Worm (Caenorhabditis elegans): Measurements from ENCODE around the gene fbxb-105.

fbxb-105 gene

DNA sequence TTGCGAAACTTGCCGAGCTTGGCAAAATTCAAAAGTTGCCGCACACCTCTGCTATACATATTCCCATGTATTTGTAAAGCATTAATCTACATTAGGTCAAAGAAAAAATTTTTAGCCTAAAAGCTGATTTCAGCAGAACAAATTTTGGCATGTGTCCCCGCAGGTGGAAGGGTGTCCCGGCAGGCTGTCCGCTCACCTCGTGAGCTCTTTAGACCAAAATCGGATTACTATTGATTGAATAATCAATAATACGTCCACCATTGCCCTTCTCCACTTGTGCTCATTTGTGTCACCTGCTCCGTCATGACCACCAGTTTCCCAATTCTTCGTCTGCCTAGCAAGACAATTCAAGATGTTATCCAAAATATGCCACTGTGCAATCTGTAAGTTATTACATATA, 12.2 kb downstream of the fbxb-105 start, which contains the start of gene fbxb-107:
TSS of gene fbxb-107 (plus strand) at position 297 of the 400 bp plus-strand sequence.
- TF ChIP-seq ZK337.2 (GFP tag; IDR thresholded peaks at IDR 0.05) (no peak), fos-1 (tag; optimal IDR thresholded peaks at IDR 0.05) (no peak), ceh-44 (GFP tag; IDR thresholded peaks at IDR 0.05) (no peak), ztf-7 (tag; optimal IDR thresholded peaks at IDR 0.05) (no peak), nhr-77 (tag; optimal IDR thresholded peaks at IDR 0.05) (no peak), attf-4 (tag; optimal IDR thresholded peaks at IDR 0.05) (no peak), F37D6.2 (tag; optimal IDR thresholded peaks at IDR 0.05) (no peak), tag-97 (GFP tag; IDR thresholded peaks at IDR 0.05) (no peak), nhr-28 (tag; optimal IDR thresholded peaks at IDR 0.05) (no peak), nhr-42 (GFP tag; IDR thresholded peaks at IDR 0.05) (no peak)

DNA sequence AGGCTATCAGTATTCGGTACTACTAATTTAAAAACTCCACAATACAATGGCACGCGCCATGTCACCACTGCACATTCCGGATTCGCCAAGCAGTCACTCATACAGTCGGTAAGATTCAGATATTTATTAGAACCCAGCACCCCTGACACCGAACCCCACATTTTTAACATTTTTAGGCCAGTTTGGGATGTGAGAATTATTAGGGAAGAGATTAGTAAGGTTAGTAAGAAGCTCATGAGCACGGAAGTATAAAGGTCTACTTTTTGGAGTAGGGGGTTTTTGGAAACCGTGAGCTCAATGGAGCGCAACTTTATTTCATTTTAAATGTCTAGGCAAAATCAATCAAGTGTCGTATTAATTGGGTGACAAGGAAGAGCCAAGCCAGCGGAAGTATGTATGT, 12.7 kb downstream of the fbxb-105 start, which contains the start of gene F29A7.8:
TSS of gene F29A7.8 (minus strand) at position 101 of the 400 bp plus-strand sequence.
- TF ChIP-seq sdz-12 (GFP tag; optimal IDR thresholded peaks at IDR 0.05) (no peak), zfp-2 (tag; optimal IDR thresholded peaks at IDR 0.05) (no peak), aha-1 (tag) (peak; percentile 12), nhr-76 (tag; optimal IDR thresholded peaks at IDR 0.05) (no peak)

- TF ChIP-seq duxl-1 (tag; optimal IDR thresholded peaks at IDR 0.05; ENCODE audit: poor library complexity): no peak
- TF ChIP-seq ZK337.2 (GFP tag; IDR thresholded peaks at IDR 0.05): no peak
- TF ChIP-seq aha-1 (tag): peak; percentile 53
- TF ChIP-seq unc-62 (GFP tag; optimal IDR thresholded peaks at IDR 0.05 in 1 of 2): peak in 1 of 2 experiments; percentile 94
- no peak for TF ChIP-seq unc-62 (tag; optimal IDR thresholded peaks at IDR 0.05)
These were observed 14.3 kb downstream of the fbxb-105 start for ce11 chrII:2756351-2756750.

DNA sequence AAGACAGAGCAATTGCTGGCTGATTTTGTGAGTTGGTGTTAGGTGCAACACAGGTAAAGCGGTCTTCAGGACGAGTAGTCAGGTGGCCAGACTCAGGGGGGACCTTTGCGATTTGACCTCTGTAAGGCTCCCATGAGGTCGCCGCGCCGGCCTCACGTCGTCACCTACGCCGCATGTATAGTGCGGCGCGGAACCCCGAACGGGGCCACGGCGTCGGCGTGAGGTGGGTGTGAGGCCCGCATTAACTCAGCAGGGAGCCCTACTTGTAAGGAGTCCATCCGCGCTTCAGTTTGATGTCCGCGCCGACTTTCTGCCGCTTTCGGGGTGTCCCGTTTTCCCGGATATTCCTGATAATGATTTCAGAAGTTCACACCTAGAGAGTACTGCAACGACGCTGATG, 16.1 kb downstream of the fbxb-105 start:
- TF ChIP-seq dve-1 (tag; optimal IDR thresholded peaks at IDR 0.05; ENCODE audit: insufficient read depth) (no peak), lsy-2 (tag; optimal IDR thresholded peaks at IDR 0.05) (no peak), mes-2 (tag; optimal IDR thresholded peaks at IDR 0.05; ENCODE audit: poor library complexity, severe bottlenecking) (no peak), nhr-111 (GFP tag; optimal IDR thresholded peaks at IDR 0.05) (no peak), F10B5.3 (tag; optimal IDR thresholded peaks at IDR 0.05) (no peak), ztf-11 (tag; optimal IDR thresholded peaks at IDR 0.05) (no peak), set-16 (GFP tag; IDR thresholded peaks at IDR 0.05) (peak; percentile 91), ztf-7 (tag; optimal IDR thresholded peaks at IDR 0.05) (no peak)

- TF ChIP-seq pha-4 (GFP tag; IDR thresholded peaks at IDR 0.05): no peak
- TF ChIP-seq pha-4 (tag; optimal IDR thresholded peaks at IDR 0.05): no peak
- no peak for TF ChIP-seq madf-5 (GFP tag; IDR thresholded peaks at IDR 0.05)
- no peak for TF ChIP-seq tag-97 (GFP tag; IDR thresholded peaks at IDR 0.05)
- TF ChIP-seq egl-27 (tag; optimal IDR thresholded peaks at IDR 0.05): no peak
- no peak for TF ChIP-seq mxl-2 (GFP tag; conservative IDR thresholded peaks at IDR 0.05)
- TF ChIP-seq fos-1 (tag; optimal IDR thresholded peaks at IDR 0.05): no peak
- no peak for TF ChIP-seq nhr-10 (tag; optimal IDR thresholded peaks at IDR 0.05)
- TF ChIP-seq ceh-44 (GFP tag; IDR thresholded peaks at IDR 0.05): no peak
- TF ChIP-seq unc-62 (GFP tag; optimal IDR thresholded peaks at IDR 0.05 in 1 of 2): no peak
- TF ChIP-seq unc-62 (tag; optimal IDR thresholded peaks at IDR 0.05): no peak
- no peak for TF ChIP-seq dpl-1 (GFP tag; optimal IDR thresholded peaks at IDR 0.05)
- no peak for TF ChIP-seq lin-1 (GFP tag; IDR thresholded peaks at IDR 0.05)
These were observed 17.7 kb downstream of the fbxb-105 start, which contains the start of gene F29A7.3 for ce11 chrII:2752999-2753398. Gene F29A7.3 (plus strand): TSS chrII:2753299.

DNA sequence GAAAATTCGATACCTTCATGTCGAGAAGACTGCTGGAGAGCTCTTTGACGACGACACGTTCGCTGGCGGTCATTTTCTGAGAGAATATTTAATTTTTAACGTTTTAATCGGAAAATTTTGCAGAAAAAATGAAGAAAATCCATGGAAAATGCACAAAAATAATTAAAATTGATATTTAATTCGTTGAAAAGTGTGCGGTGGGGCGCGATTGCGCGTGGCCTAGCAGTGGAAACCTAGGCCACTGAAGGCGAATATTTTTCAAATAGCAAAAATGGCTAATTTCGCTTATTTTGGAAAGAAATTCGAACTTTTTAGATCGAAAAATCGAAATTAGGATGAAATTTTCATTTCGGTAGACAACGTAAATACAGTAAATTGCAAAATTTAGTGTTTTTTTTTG, 18.2 kb downstream of the fbxb-105 start, which contains the start of gene F29A7.6:
TSS of gene F29A7.6 (minus strand) at position 76 of the 400 bp plus-strand sequence.
- TF ChIP-seq ces-1 (GFP tag; optimal IDR thresholded peaks at IDR 0.05) (no peak), F10B5.3 (tag; optimal IDR thresholded peaks at IDR 0.05) (no peak), nhr-102 (tag; optimal IDR thresholded peaks at IDR 0.05) (no peak), ZK337.2 (GFP tag; IDR thresholded peaks at IDR 0.05) (peak; percentile 67; the same call in 1 of the 2 replicates), nhr-77 (tag; optimal IDR thresholded peaks at IDR 0.05) (no peak), tag-97 (GFP tag; IDR thresholded peaks at IDR 0.05) (no peak), php-3 (GFP tag; IDR thresholded peaks at IDR 0.05) (no peak), mdt-29 (GFP tag; IDR thresholded peaks at IDR 0.05) (no peak), T26A8.4 (GFP tag; IDR thresholded peaks at IDR 0.05) (no peak), zip-2 (tag; optimal IDR thresholded peaks at IDR 0.05) (no peak), nhr-25 (tag; optimal IDR thresholded peaks at IDR 0.05; ENCODE audit: borderline replicate concordance, insufficient read depth) (no peak), lin-15B (tag; optimal IDR thresholded peaks at IDR 0.05) (no peak), daf-8 (GFP tag; IDR thresholded peaks at IDR 0.05) (no peak), gei-8 (GFP tag; optimal IDR thresholded peaks at IDR 0.05) (no peak), mdl-1 (tag; optimal IDR thresholded peaks at IDR 0.05) (no peak)
